Worm (Caenorhabditis elegans) whole organism, L1 larva: ENCODE data around the gene F08F8.11.
A peak's percentile ranks its signal among the peaks of the same experiment; 100 is the strongest.

Experiments
- C04F5.9 ChIP-seq: sonication (generic microtip); optimal IDR thresholded peaks from 2 replicates; lab custom pipeline; 2016; ENCODE audit warnings: missing genetic modification characterization, missing compliant biosample characterization
- C16A3.4 ChIP-seq: fragments of 150-350 bp; optimal IDR thresholded peaks from 2 replicates; lab custom pipeline; 2014; ENCODE audit warnings: missing biosample characterization, missing genetic modification characterization
- alr-1 ChIP-seq: fragments of 200-800 bp; sonication (Bioruptor generic); optimal IDR thresholded peaks from 2 replicates; lab custom pipeline; 2018; ENCODE audit warnings: borderline replicate concordance, mild to moderate bottlenecking, missing genetic modification characterization, missing compliant biosample characterization
- aly-2 ChIP-seq: fragments of 150-350 bp; optimal IDR thresholded peaks from 2 replicates; lab custom pipeline; 2014; ENCODE audit warnings: missing biosample characterization, missing genetic modification characterization
- ama-1 ChIP-seq: fragments of 150-350 bp; optimal IDR thresholded peaks from 2 replicates; lab custom pipeline; 2014
- blmp-1 ChIP-seq: fragments of 150-350 bp; optimal IDR thresholded peaks from 2 replicates; lab custom pipeline; 2014; ENCODE audit warnings: missing biosample characterization, missing genetic modification characterization
- ceh-88 ChIP-seq: fragments of 200-800 bp; sonication (Bioruptor generic); IDR thresholded peaks from 2 replicates; pipeline ENCODE4 v1.3.6; 2022; ENCODE audit warnings: missing genetic modification characterization, missing compliant biosample characterization
- ceh-90 ChIP-seq: sonication (generic microtip); optimal IDR thresholded peaks from 2 replicates; lab custom pipeline; 2016; ENCODE audit warnings: missing genetic modification characterization, missing compliant biosample characterization
- dpl-1 ChIP-seq, 3 experiments: fragments of 150-350 bp in 2 of 3; sonication (generic microtip) in 1 of 3; optimal IDR thresholded peaks; 2 replicates each; lab custom pipeline; 2014 to 2017; ENCODE audit warnings: missing biosample characterization in 3 of 3, missing genetic modification characterization in 3 of 3, missing genetic modification reagents in 3 of 3
- dsc-1 ChIP-seq: sonication (generic microtip); optimal IDR thresholded peaks from 2 replicates; lab custom pipeline; 2016; ENCODE audit warnings: mild to moderate bottlenecking, missing genetic modification characterization, missing compliant biosample characterization
- efl-1 ChIP-seq, 4 experiments: fragments of 150-350 bp; optimal IDR thresholded peaks in 3 of 4; peaks in 1 of 4; 1 replicate in 1 of 4; 2 replicates in 3 of 4; lab custom pipeline; 2014; ENCODE audit warnings: missing biosample characterization in 2 of 4, missing genetic modification characterization in 2 of 4, missing genetic modification reagents in 2 of 4
- elt-2 ChIP-seq: sonication (generic microtip); optimal IDR thresholded peaks from 2 replicates; lab custom pipeline; 2016; ENCODE audit warnings: missing genetic modification characterization, mild to moderate bottlenecking, inconsistent platforms, missing compliant biosample characterization, missing genetic modification reagents
- elt-3 ChIP-seq, 6 experiments: fragments of 150-350 bp in 1 of 6; sonication (generic microtip); optimal IDR thresholded peaks; 2 replicates each; lab custom pipeline; 2017 to 2018; ENCODE audit warnings: missing biosample characterization in 6 of 6, missing genetic modification characterization in 6 of 6, inconsistent platforms in 1 of 6
- ets-5 ChIP-seq: fragments of 200-800 bp; sonication (Bioruptor generic); IDR thresholded peaks from 2 replicates; pipeline ENCODE4 v1.3.6; 2022; ENCODE audit warnings: missing genetic modification characterization, missing compliant biosample characterization
- fos-1 ChIP-seq: fragments of 150-350 bp; optimal IDR thresholded peaks from 2 replicates; lab custom pipeline; 2014; ENCODE audit warnings: missing biosample characterization, missing genetic modification characterization
- hlh-17 ChIP-seq: fragments of 200-800 bp; sonication (Bioruptor generic); optimal IDR thresholded peaks from 2 replicates; lab custom pipeline; 2018; ENCODE audit warnings: missing genetic modification characterization, mild to moderate bottlenecking, missing compliant biosample characterization, moderate library complexity, borderline replicate concordance
- jun-1 ChIP-seq: fragments of 150-350 bp; optimal IDR thresholded peaks from 2 replicates; lab custom pipeline; 2014; ENCODE audit warnings: missing biosample characterization, missing genetic modification reagents, missing genetic modification characterization
- lin-14 ChIP-seq: fragments of 200-800 bp; sonication (Bioruptor generic); optimal IDR thresholded peaks from 2 replicates; lab custom pipeline; 2018; ENCODE audit warnings: mild to moderate bottlenecking, missing genetic modification characterization, moderate library complexity, missing compliant biosample characterization
- lir-3 ChIP-seq: sonication (generic microtip); optimal IDR thresholded peaks from 2 replicates; lab custom pipeline; 2016; ENCODE audit warnings: mild to moderate bottlenecking, missing genetic modification characterization, moderate library complexity, missing compliant biosample characterization; ENCODE audit not compliant: poor library complexity
- mab-9 ChIP-seq: fragments of 200-800 bp; sonication (Bioruptor generic); IDR thresholded peaks from 2 replicates; pipeline ENCODE4 v1.3.6; 2022; ENCODE audit warnings: missing genetic modification reagents, missing genetic modification characterization, missing compliant biosample characterization
- mef-2 ChIP-seq: fragments of 150-350 bp; optimal IDR thresholded peaks from 2 replicates; lab custom pipeline; 2014; ENCODE audit warnings: missing biosample characterization, missing genetic modification characterization
- mep-1 ChIP-seq: fragments of 150-350 bp; optimal IDR thresholded peaks from 2 replicates; lab custom pipeline; 2014; ENCODE audit warnings: missing biosample characterization, missing genetic modification characterization
- nhr-12 ChIP-seq: sonication (generic microtip); optimal IDR thresholded peaks from 2 replicates; lab custom pipeline; 2017; ENCODE audit warnings: missing biosample characterization, missing genetic modification characterization
- nhr-19 ChIP-seq: fragments of 200-800 bp; sonication (Bioruptor generic); conservative IDR thresholded peaks from 2 replicates; pipeline ENCODE4 v1.3.6; 2022; ENCODE audit warnings: missing genetic modification characterization, missing compliant biosample characterization
- nhr-20 ChIP-seq: sonication (generic microtip); optimal IDR thresholded peaks from 2 replicates; lab custom pipeline; 2016; ENCODE audit warnings: mild to moderate bottlenecking, missing genetic modification characterization, missing compliant biosample characterization
- nhr-71 ChIP-seq: sonication (generic microtip); optimal IDR thresholded peaks from 2 replicates; lab custom pipeline; 2016; ENCODE audit warnings: mild to moderate bottlenecking, missing genetic modification characterization, moderate library complexity, missing compliant biosample characterization
- nhr-84 ChIP-seq: sonication (generic microtip); optimal IDR thresholded peaks from 2 replicates; lab custom pipeline; 2017; ENCODE audit warnings: missing biosample characterization, missing genetic modification characterization
- nhr-85 ChIP-seq: sonication (generic microtip); peaks from one replicate; lab custom pipeline; 2016; ENCODE audit warnings: missing genetic modification characterization, inconsistent platforms, missing compliant biosample characterization
- nhr-90 ChIP-seq: sonication (generic microtip); optimal IDR thresholded peaks from 2 replicates; lab custom pipeline; 2016; ENCODE audit warnings: mild to moderate bottlenecking, missing genetic modification characterization, missing compliant biosample characterization; ENCODE audit not compliant: poor library complexity
- pag-3 ChIP-seq: sonication (generic microtip); optimal IDR thresholded peaks from 2 replicates; lab custom pipeline; 2017; ENCODE audit warnings: missing genetic modification characterization, mild to moderate bottlenecking, missing compliant biosample characterization, antibody characterized with exemption, borderline replicate concordance; ENCODE audit not compliant: insufficient read depth
- rnt-1 ChIP-seq: sonication (generic microtip); optimal IDR thresholded peaks from 2 replicates; lab custom pipeline; 2016; ENCODE audit warnings: mild to moderate bottlenecking, missing genetic modification characterization, moderate library complexity, missing compliant biosample characterization
- skn-1 ChIP-seq: fragments of 150-350 bp; optimal IDR thresholded peaks from 2 replicates; lab custom pipeline; 2014; ENCODE audit warnings: missing biosample characterization, missing genetic modification characterization
- snpc-4 ChIP-seq: fragments of 150-350 bp; optimal IDR thresholded peaks from 2 replicates; lab custom pipeline; 2014; ENCODE audit warnings: missing biosample characterization, missing genetic modification characterization
- snu-23 ChIP-seq: sonication (generic microtip); optimal IDR thresholded peaks from 2 replicates; lab custom pipeline; 2016; ENCODE audit warnings: missing genetic modification characterization, missing compliant biosample characterization
- sox-4 ChIP-seq: sonication (generic microtip); optimal IDR thresholded peaks from 2 replicates; lab custom pipeline; 2016; ENCODE audit warnings: missing genetic modification characterization, missing compliant biosample characterization
- sup-37 ChIP-seq: fragments of 200-800 bp; sonication (Bioruptor generic); optimal IDR thresholded peaks from 2 replicates; lab custom pipeline; 2018; ENCODE audit warnings: mild to moderate bottlenecking, missing genetic modification characterization, missing compliant biosample characterization
- unc-130 ChIP-seq: fragments of 150-350 bp; optimal IDR thresholded peaks from 2 replicates; lab custom pipeline; 2017; ENCODE audit warnings: missing biosample characterization, missing genetic modification characterization, inconsistent platforms
- unc-30 ChIP-seq: sonication (generic microtip); optimal IDR thresholded peaks from 2 replicates; lab custom pipeline; 2017; ENCODE audit warnings: missing biosample characterization, missing genetic modification characterization
- ztf-4 ChIP-seq: fragments of 150-350 bp; optimal IDR thresholded peaks from 2 replicates; lab custom pipeline; 2014; ENCODE audit warnings: missing biosample characterization, missing genetic modification characterization

The F08F8.11 gene

ce11 chrIII:7329155-7329732, 36.5 kb upstream of the F08F8.11 start, which contains the start of gene lab-2:
Gene lab-2 (minus strand): TSS chrIII:7329607.
- TF ChIP-seq alr-1 (tag; lab: Kevin White, UChicago) (no peak), nhr-84 (tag; lab: Kevin White, UChicago) (no peak), ets-5 (GFP tag; lab: Robert Waterston, UW) (no peak), nhr-71 (tag; lab: Kevin White, UChicago) (no peak), sox-4 (tag; lab: Kevin White, UChicago) (no peak), ceh-88 (GFP tag; lab: Robert Waterston, UW) (no peak), unc-130 (tag; lab: Kevin White, UChicago) (no peak), ztf-4 (tag; lab: Kevin White, UChicago) (peak; percentile 49), sup-37 (GFP tag; lab: Kevin White, UChicago) (no peak), C16A3.4 (tag; lab: Kevin White, UChicago) (peak; percentile 7), fos-1 (no peak), dsc-1 (no peak), ama-1 (lab: Kevin White, UChicago) (peak; percentile 79), dpl-1 (GFP tag; optimal IDR thresholded peaks at IDR 0.05; lab: Kevin White, UChicago) (no peak), nhr-20 (no peak), aly-2 (tag; lab: Kevin White, UChicago) (peak; percentile 22), unc-30 (tag; lab: Kevin White, UChicago) (no peak), efl-1 (optimal IDR thresholded peaks at IDR 0.05; lab: Kevin White, UChicago) (no peak), efl-1 (GFP tag; optimal IDR thresholded peaks at IDR 0.05 in 1 of 2; lab: Kevin White, UChicago) (peak in 1 of 2 experiments; percentile 78), mef-2 (tag; lab: Kevin White, UChicago) (no peak), mab-9 (GFP tag; lab: Robert Waterston, UW) (no peak), ceh-90 (tag; lab: Kevin White, UChicago) (no peak), jun-1 (tag; lab: Kevin White, UChicago) (no peak), pag-3 (tag; lab: Kevin White, UChicago) (no peak), elt-3 (tag; optimal IDR thresholded peaks at IDR 0.05; lab: Kevin White, UChicago) (no peak), elt-2 (tag; lab: Kevin White, UChicago) (peak; percentile 11), lin-14 (GFP tag; lab: Kevin White, UChicago) (no peak), hlh-17 (GFP tag; lab: Kevin White, UChicago) (no peak), C04F5.9 (tag; lab: Kevin White, UChicago) (no peak), lir-3 (tag; lab: Kevin White, UChicago) (no peak), nhr-19 (GFP tag; lab: Robert Waterston, UW) (no peak), nhr-90 (tag; lab: Kevin White, UChicago) (peak; percentile 22), snpc-4 (tag; lab: Kevin White, UChicago) (no peak)

- TF ChIP-seq nhr-85 (tag; lab: Kevin White, UChicago) (peak; percentile 56), nhr-12 (tag; lab: Kevin White, UChicago) (no peak)
These were observed 34.0 kb upstream of the F08F8.11 start for ce11 chrIII:7331671-7332070.

ce11 chrIII:7333906-7334531, 31.7 kb upstream of the F08F8.11 start:
- peak; percentile 14 for TF ChIP-seq snu-23 (GFP tag; lab: Kevin White, UChicago)
- TF ChIP-seq nhr-71 (tag; lab: Kevin White, UChicago): peak; percentile 17
- TF ChIP-seq blmp-1 (tag; lab: Kevin White, UChicago): peak; percentile 50
- peak; percentile 29 for TF ChIP-seq rnt-1 (tag; lab: Kevin White, UChicago)
- TF ChIP-seq lin-14 (GFP tag; lab: Kevin White, UChicago): peak; percentile 32
- TF ChIP-seq snpc-4 (tag; lab: Kevin White, UChicago): peak; percentile 69
- TF ChIP-seq mep-1 (tag; lab: Kevin White, UChicago): peak; percentile 8
- TF ChIP-seq skn-1: peak; percentile 40
- peak; percentile 1 for TF ChIP-seq nhr-85 (tag; lab: Kevin White, UChicago)
